Worm (Caenorhabditis elegans) whole organism, mixed stage, embryonic: Measurements from ENCODE around the gene hpo-30.

Source experiments
- snpc-4 ChIP-seq: fragments of 150-350 bp; optimal IDR thresholded peaks from 2 replicates; lab custom pipeline; 2014; ENCODE audit warnings: missing biosample characterization, missing genetic modification characterization
- unc-62 ChIP-seq: fragments of 150-350 bp; optimal IDR thresholded peaks from 2 replicates; lab custom pipeline; 2014; ENCODE audit warnings: missing biosample characterization, missing genetic modification reagents, missing genetic modification characterization

DNA sequence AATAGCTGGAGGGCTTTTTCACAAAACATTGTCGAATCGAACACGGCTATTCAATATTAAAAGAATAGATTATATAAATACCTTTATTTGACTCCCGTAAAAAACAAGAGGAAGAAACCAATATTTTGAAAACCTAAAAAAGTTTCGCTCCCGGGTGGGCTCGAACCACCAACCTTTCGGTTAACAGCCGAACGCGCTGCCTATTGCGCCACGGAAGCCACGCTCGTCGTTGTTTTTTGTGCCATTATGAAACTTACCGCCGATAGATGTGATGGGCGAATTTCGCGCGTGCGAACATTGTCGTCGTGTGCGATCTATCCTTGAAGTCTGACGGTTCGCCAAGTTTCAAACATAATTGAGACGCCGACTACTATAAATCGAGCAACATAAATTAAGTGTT is 21.7 kb upstream of the hpo-30 start:
- TF ChIP-seq unc-62 (GFP tag; lab: Kevin White, UChicago) (no peak), snpc-4 (tag; lab: Kevin White, UChicago) (no peak)
